Worm (Caenorhabditis elegans) whole organism, L1 larva: ENCODE results near the gene M163.8.

Source experiments
- blmp-1 ChIP-seq: fragments of 150-350 bp; optimal IDR thresholded peaks from 2 replicates; lab custom pipeline; 2014; ENCODE audit warnings: missing biosample characterization, missing genetic modification characterization
- dpl-1 ChIP-seq, 3 experiments: fragments of 150-350 bp in 2 of 3; sonication (generic microtip) in 1 of 3; optimal IDR thresholded peaks; 2 replicates each; lab custom pipeline; 2014 to 2017; ENCODE audit warnings: missing biosample characterization in 3 of 3, missing genetic modification characterization in 3 of 3, missing genetic modification reagents in 3 of 3
- fos-1 ChIP-seq: fragments of 150-350 bp; optimal IDR thresholded peaks from 2 replicates; lab custom pipeline; 2014; ENCODE audit warnings: missing biosample characterization, missing genetic modification characterization
- hlh-4 ChIP-seq: sonication (generic microtip); optimal IDR thresholded peaks from 2 replicates; lab custom pipeline; 2016; ENCODE audit warnings: mild to moderate bottlenecking, missing genetic modification characterization, missing compliant biosample characterization
- lin-15B ChIP-seq: fragments of 150-350 bp; sonication (generic microtip); optimal IDR thresholded peaks from 3 replicates; lab custom pipeline; 2014; ENCODE audit warnings: missing biosample characterization, missing genetic modification characterization
- mep-1 ChIP-seq: fragments of 150-350 bp; optimal IDR thresholded peaks from 2 replicates; lab custom pipeline; 2014; ENCODE audit warnings: missing biosample characterization, missing genetic modification characterization
- nhr-76 ChIP-seq: sonication (generic microtip); optimal IDR thresholded peaks from 2 replicates; lab custom pipeline; 2017; ENCODE audit warnings: missing biosample characterization, missing genetic modification characterization
- nhr-77 ChIP-seq: fragments of 150-350 bp; optimal IDR thresholded peaks from 2 replicates; lab custom pipeline; 2014; ENCODE audit warnings: missing biosample characterization, missing genetic modification characterization
- pqm-1 ChIP-seq: sonication (generic microtip); optimal IDR thresholded peaks from 3 replicates; lab custom pipeline; 2017; ENCODE audit warnings: missing biosample characterization, missing genetic modification characterization
- ztf-4 ChIP-seq: fragments of 150-350 bp; optimal IDR thresholded peaks from 2 replicates; lab custom pipeline; 2014; ENCODE audit warnings: missing biosample characterization, missing genetic modification characterization

- TF ChIP-seq dpl-1 (GFP tag; optimal IDR thresholded peaks at IDR 0.05; lab: Kevin White, UChicago), result no peak
- no peak for TF ChIP-seq ztf-4 (tag; lab: Kevin White, UChicago)
- no peak for TF ChIP-seq blmp-1 (tag; lab: Kevin White, UChicago)
- no peak for TF ChIP-seq mep-1
- no peak for TF ChIP-seq nhr-76 (tag; lab: Kevin White, UChicago)
- TF ChIP-seq hlh-4 (tag; lab: Kevin White, UChicago), result no peak
- no peak for TF ChIP-seq fos-1 (tag; lab: Kevin White, UChicago)
- TF ChIP-seq nhr-77 (tag; lab: Kevin White, UChicago), result no peak
- no peak for TF ChIP-seq pqm-1 (tag; lab: Kevin White, UChicago)
- no peak for TF ChIP-seq lin-15B
These were observed 31.6 kb downstream of the M163.8 start, which contains the start of gene D1025.10 for ce11 chrX:14516560-14516959.
